Worm (Caenorhabditis elegans): ENCODE data around the gene cua-1.
A peak's percentile ranks its signal among the peaks of the same experiment; 100 is the strongest.

The cua-1 gene

ce11 chrIII:13458978-13459596, 4.0 kb upstream of the cua-1 start, which contains the start of gene tag-164:
Gene tag-164, plus strand, starts transcription at chrIII:13459546.
- TF ChIP-seq unc-130 (GFP tag; optimal IDR thresholded peaks at IDR 0.05), result no peak
- TF ChIP-seq jun-1 (tag; optimal IDR thresholded peaks at IDR 0.05), result no peak
- TF ChIP-seq unc-62 (GFP tag; optimal IDR thresholded peaks at IDR 0.05 in 1 of 2), result peak in 1 of 2 experiments; percentile 92
- no peak for TF ChIP-seq unc-62 (tag; optimal IDR thresholded peaks at IDR 0.05)

- no peak for TF ChIP-seq lin-1 (GFP tag; IDR thresholded peaks at IDR 0.05)
- TF ChIP-seq tag-97 (GFP tag; IDR thresholded peaks at IDR 0.05), result no peak
- TF ChIP-seq unc-130 (GFP tag; optimal IDR thresholded peaks at IDR 0.05), result no peak
- no peak for TF ChIP-seq nhr-42 (GFP tag; IDR thresholded peaks at IDR 0.05)
- 0 out of 2 replicates have a peak, but pooled peaks have one; percentile 48 for TF ChIP-seq Y105C5A.15 (GFP tag; IDR thresholded peaks at IDR 0.05)
- peak; percentile 13 for TF ChIP-seq nhr-102 (tag; optimal IDR thresholded peaks at IDR 0.05)
- TF ChIP-seq pha-4 (GFP tag; IDR thresholded peaks at IDR 0.05), result no peak; the same call in 1 of the 2 replicates
- TF ChIP-seq pha-4 (tag; optimal IDR thresholded peaks at IDR 0.05), result no peak
- peak in 1 of 2 experiments; percentile 51 for TF ChIP-seq unc-62 (GFP tag; optimal IDR thresholded peaks at IDR 0.05 in 1 of 2)
- no peak for TF ChIP-seq unc-62 (tag; optimal IDR thresholded peaks at IDR 0.05)
These were observed 2.2 kb upstream of the cua-1 start for ce11 chrIII:13457305-13457704.

- no peak for TF ChIP-seq snpc-4 (tag; optimal IDR thresholded peaks at IDR 0.05)
- peak; percentile 65 for TF ChIP-seq aha-1 (tag)
- peak; percentile 14 for TF ChIP-seq fkh-10 (GFP tag; optimal IDR thresholded peaks at IDR 0.05)
- 0 out of 2 replicates have a peak, but pooled peaks have one; percentile 8 for TF ChIP-seq arid-1 (GFP tag; conservative IDR thresholded peaks at IDR 0.05)
- peak; percentile 38 for TF ChIP-seq mep-1 (tag; optimal IDR thresholded peaks at IDR 0.05)
- peak; percentile 38 for TF ChIP-seq hlh-30 (tag; optimal IDR thresholded peaks at IDR 0.05; ENCODE audit: insufficient read depth)
- no peak for TF ChIP-seq nhr-237 (tag; optimal IDR thresholded peaks at IDR 0.05)
- TF ChIP-seq nhr-28 (tag; optimal IDR thresholded peaks at IDR 0.05), result no peak
- 0 out of 2 replicates have a peak, but pooled peaks have one; percentile 9 for TF ChIP-seq dmd-6 (GFP tag; IDR thresholded peaks at IDR 0.05)
- TF ChIP-seq F37D6.2 (tag; optimal IDR thresholded peaks at IDR 0.05), result no peak
- TF ChIP-seq nhr-11 (tag; optimal IDR thresholded peaks at IDR 0.05), result peak; percentile 12
- TF ChIP-seq T20F7.1 (GFP tag; optimal IDR thresholded peaks at IDR 0.05), result no peak
- TF ChIP-seq fos-1 (tag; optimal IDR thresholded peaks at IDR 0.05), result no peak
- TF ChIP-seq ztf-7 (tag; optimal IDR thresholded peaks at IDR 0.05), result peak; percentile 83
- no peak for TF ChIP-seq daf-16 (GFP tag; optimal IDR thresholded peaks at IDR 0.05)
- TF ChIP-seq daf-16 (tag; optimal IDR thresholded peaks at IDR 0.05), result peak; percentile 51
- TF ChIP-seq mes-2 (tag; optimal IDR thresholded peaks at IDR 0.05; ENCODE audit: poor library complexity, severe bottlenecking), result no peak
- peak in 1 of 2 experiments; percentile 61 for TF ChIP-seq lsy-2 (tag; optimal IDR thresholded peaks at IDR 0.05)
These were observed 709 bp upstream of the cua-1 start for ce11 chrIII:13455816-13456215.

- TF ChIP-seq lin-39 (tag; optimal IDR thresholded peaks at IDR 0.05), result no peak
- peak; percentile 53 for TF ChIP-seq pqm-1 (tag; optimal IDR thresholded peaks at IDR 0.05)
- no peak for TF ChIP-seq zip-11 (GFP tag; IDR thresholded peaks at IDR 0.05)
- TF ChIP-seq dmd-6 (GFP tag; IDR thresholded peaks at IDR 0.05), result peak; percentile 44; the same call in 1 of the 2 replicates
- no peak for TF ChIP-seq zfp-2 (tag; optimal IDR thresholded peaks at IDR 0.05)
- no peak for TF ChIP-seq ztf-11 (tag; optimal IDR thresholded peaks at IDR 0.05)
- TF ChIP-seq D1046.2 (GFP tag; IDR thresholded peaks at IDR 0.05), result no peak
- TF ChIP-seq daf-16 (GFP tag; optimal IDR thresholded peaks at IDR 0.05), result no peak
- TF ChIP-seq daf-16 (tag; optimal IDR thresholded peaks at IDR 0.05), result no peak
- TF ChIP-seq jun-1 (tag; optimal IDR thresholded peaks at IDR 0.05), result no peak
- no peak for TF ChIP-seq Y5F2A.4 (GFP tag; optimal IDR thresholded peaks at IDR 0.05)
- no peak for TF ChIP-seq aly-2 (tag; optimal IDR thresholded peaks at IDR 0.05)
- TF ChIP-seq snpc-4 (tag; optimal IDR thresholded peaks at IDR 0.05), result no peak
These were observed 2.3 kb downstream of the cua-1 start for ce11 chrIII:13452824-13453223.

All from whole organism, L4 larva.